Fruit fly (Drosophila melanogaster) whole organism, embryonic: ENCODE results near the gene Pop5.

Source experiments
- BEAF-32 ChIP-seq: fragments of 200-800 bp; sonication (Bioruptor generic); optimal IDR thresholded peaks from 3 replicates; lab custom pipeline; 2017; ENCODE audit warnings: missing biosample characterization, missing genetic modification characterization, mild to moderate bottlenecking, moderate library complexity, missing genetic modification reagents
- CG10321 ChIP-seq: fragments of 200-800 bp; sonication (Bioruptor generic); IDR thresholded peaks from 2 replicates; pipeline ENCODE4 v1.3.6; 2022; ENCODE audit warnings: missing biosample characterization, missing genetic modification characterization
- CG10979 ChIP-seq: fragments of 200-800 bp; sonication (Bioruptor generic); optimal IDR thresholded peaks from 2 replicates; lab custom pipeline; 2018; ENCODE audit warnings: missing biosample characterization, mild to moderate bottlenecking, missing genetic modification characterization, moderate library complexity
- CG11560 ChIP-seq: fragments of 200-800 bp; sonication (Bioruptor generic); IDR thresholded peaks from 3 replicates; pipeline ENCODE4 v1.3.6; 2022; ENCODE audit warnings: missing biosample characterization, missing genetic modification characterization
- CG12071 ChIP-seq: fragments of 200-800 bp; sonication (Bioruptor generic); optimal IDR thresholded peaks from 3 replicates; lab custom pipeline; 2018; ENCODE audit warnings: missing biosample characterization, mild to moderate bottlenecking, missing genetic modification characterization
- CG12744 ChIP-seq: fragments of 200-800 bp; sonication (Bioruptor generic); optimal IDR thresholded peaks from 2 replicates; lab custom pipeline; 2016; ENCODE audit warnings: missing biosample characterization, missing genetic modification characterization
- CG13287 ChIP-seq: fragments of 200-800 bp; sonication (Bioruptor generic); IDR thresholded peaks from 2 replicates; pipeline ENCODE4 v1.3.6; 2022; ENCODE audit warnings: missing biosample characterization, missing genetic modification characterization; ENCODE audit not compliant: partially characterized antibody
- CG13424 ChIP-seq: fragments of 200-800 bp; sonication (Bioruptor generic); optimal IDR thresholded peaks from 2 replicates; lab custom pipeline; 2019; ENCODE audit warnings: missing biosample characterization, mild to moderate bottlenecking, missing genetic modification characterization, moderate library complexity
- CG13775 ChIP-seq: fragments of 200-800 bp; sonication (Bioruptor generic); optimal IDR thresholded peaks from 3 replicates; lab custom pipeline; 2017; ENCODE audit warnings: missing biosample characterization, mild to moderate bottlenecking, missing genetic modification characterization
- CG14667 ChIP-seq: fragments of 200-800 bp; sonication (Bioruptor generic); IDR thresholded peaks from 2 replicates; pipeline ENCODE4 v1.3.6; 2022; ENCODE audit warnings: missing biosample characterization, missing genetic modification characterization
- CG16815 ChIP-seq: fragments of 200-800 bp; sonication (Bioruptor generic); optimal IDR thresholded peaks from 3 replicates; lab custom pipeline; 2017; ENCODE audit warnings: missing biosample characterization, mild to moderate bottlenecking, missing genetic modification characterization
- CG16863 ChIP-seq: fragments of 200-800 bp; sonication (Bioruptor generic); optimal IDR thresholded peaks from 3 replicates; lab custom pipeline; 2016; ENCODE audit warnings: missing biosample characterization, missing genetic modification characterization
- CG17385 ChIP-seq: fragments of 200-800 bp; sonication (Bioruptor generic); optimal IDR thresholded peaks from 3 replicates; lab custom pipeline; 2018; ENCODE audit warnings: missing biosample characterization, mild to moderate bottlenecking, missing genetic modification characterization
- CG17829 ChIP-seq: fragments of 200-800 bp; optimal IDR thresholded peaks from 2 replicates; lab custom pipeline; 2019; ENCODE audit warnings: missing biosample characterization, mild to moderate bottlenecking, missing genetic modification characterization, moderate library complexity
- CG2120 ChIP-seq: fragments of 200-800 bp; sonication (Bioruptor generic); optimal IDR thresholded peaks from 3 replicates; lab custom pipeline; 2016; ENCODE audit warnings: missing biosample characterization, missing genetic modification characterization
- CG30403 ChIP-seq: fragments of 200-800 bp; sonication (Bioruptor generic); optimal IDR thresholded peaks from 3 replicates; lab custom pipeline; 2016; ENCODE audit warnings: missing biosample characterization, missing genetic modification characterization
- CG3995 ChIP-seq: fragments of 200-800 bp; sonication (Bioruptor generic); optimal IDR thresholded peaks from 3 replicates; lab custom pipeline; 2016; ENCODE audit warnings: missing biosample characterization, missing genetic modification characterization
- CG4404 ChIP-seq: fragments of 200-800 bp; sonication (Bioruptor generic); IDR thresholded peaks from 2 replicates; pipeline ENCODE4 v1.3.6; 2022; ENCODE audit warnings: missing biosample characterization, missing genetic modification characterization
- CG4424 ChIP-seq: fragments of 200-800 bp; sonication (Bioruptor generic); optimal IDR thresholded peaks from 3 replicates; lab custom pipeline; 2016; ENCODE audit warnings: missing biosample characterization, missing genetic modification characterization
- CG4854 ChIP-seq: fragments of 200-800 bp; sonication (Bioruptor generic); optimal IDR thresholded peaks from 2 replicates; lab custom pipeline; 2016; ENCODE audit warnings: missing biosample characterization, missing genetic modification characterization, inconsistent platforms
- CG6813 ChIP-seq: fragments of 200-800 bp; sonication (Bioruptor generic); optimal IDR thresholded peaks from 2 replicates; lab custom pipeline; 2017; ENCODE audit warnings: missing biosample characterization, missing genetic modification characterization, mild to moderate bottlenecking, moderate library complexity, missing genetic modification reagents
- CG8944 ChIP-seq: fragments of 200-800 bp; sonication (Bioruptor generic); optimal IDR thresholded peaks from 3 replicates; lab custom pipeline; 2016; ENCODE audit warnings: missing biosample characterization, missing genetic modification characterization
- CG9797 ChIP-seq: fragments of 200-800 bp; sonication (Bioruptor generic); optimal IDR thresholded peaks from 3 replicates; lab custom pipeline; 2018; ENCODE audit warnings: missing biosample characterization, mild to moderate bottlenecking, missing genetic modification characterization
- CG9817 ChIP-seq: fragments of 200-800 bp; sonication (Bioruptor generic); optimal IDR thresholded peaks from 2 replicates; lab custom pipeline; 2018; ENCODE audit warnings: missing biosample characterization, mild to moderate bottlenecking, missing genetic modification characterization, moderate library complexity
- CoRest ChIP-seq: fragments of 200-800 bp; sonication (Bioruptor generic); optimal IDR thresholded peaks from 3 replicates; lab custom pipeline; 2018; ENCODE audit warnings: missing biosample characterization, mild to moderate bottlenecking, missing genetic modification characterization, moderate library complexity
- Dll ChIP-seq: fragments of 200-800 bp; sonication (Bioruptor generic); IDR thresholded peaks from 4 replicates; pipeline ENCODE4 v1.3.6; 2022; ENCODE audit warnings: missing biosample characterization, missing genetic modification characterization; ENCODE audit not compliant: partially characterized antibody
- GATAe ChIP-seq: fragments of 200-800 bp; sonication (Bioruptor generic); conservative IDR thresholded peaks from 2 replicates; pipeline ENCODE4 v1.3.6; 2022; ENCODE audit warnings: missing biosample characterization, missing genetic modification characterization
- HLH54F ChIP-seq: fragments of 200-800 bp; sonication (Bioruptor generic); optimal IDR thresholded peaks from 3 replicates; lab custom pipeline; 2016; ENCODE audit warnings: missing biosample characterization, missing genetic modification characterization
- HmgZ ChIP-seq: fragments of 200-800 bp; sonication (Bioruptor generic); optimal IDR thresholded peaks from 2 replicates; lab custom pipeline; 2018; ENCODE audit warnings: missing biosample characterization, mild to moderate bottlenecking, missing genetic modification characterization
- Lpt ChIP-seq: fragments of >200 bp; optimal IDR thresholded peaks from 2 replicates; lab custom pipeline; 2018; ENCODE audit warnings: missing biosample characterization, missing genetic modification characterization
- Med ChIP-seq: fragments of 200-800 bp; sonication (Bioruptor generic); peaks from one replicate; lab custom pipeline; 2016; ENCODE audit warnings: missing biosample characterization, missing genetic modification characterization, mild to moderate bottlenecking, inconsistent platforms, moderate library complexity
- Nf-YC ChIP-seq: fragments of 200-800 bp; optimal IDR thresholded peaks from 3 replicates; lab custom pipeline; 2019; ENCODE audit warnings: missing biosample characterization, mild to moderate bottlenecking, missing genetic modification characterization, moderate library complexity
- NfI ChIP-seq: fragments of 200-800 bp; sonication (Bioruptor generic); optimal IDR thresholded peaks from 3 replicates; lab custom pipeline; 2018; ENCODE audit warnings: missing biosample characterization, mild to moderate bottlenecking, missing genetic modification characterization, moderate library complexity
- Scr ChIP-seq: fragments of 200-800 bp; sonication (Bioruptor generic); IDR thresholded peaks from 2 replicates; pipeline ENCODE4 v1.3.6; 2022; ENCODE audit warnings: missing biosample characterization, missing genetic modification characterization; ENCODE audit not compliant: partially characterized antibody
- Trl ChIP-seq, 3 experiments: fragments of >200 bp in 2 of 3; fragments of 200-800 bp in 1 of 3; sonication (Bioruptor generic) in 1 of 3; optimal IDR thresholded peaks; 2 replicates in 1 of 3; 3 replicates in 2 of 3; lab custom pipeline; 2016 to 2017; ENCODE audit warnings: missing biosample characterization in 1 of 3, missing genetic modification characterization in 1 of 3
- bbx ChIP-seq: fragments of 200-800 bp; sonication (Bioruptor generic); IDR thresholded peaks from 2 replicates; pipeline ENCODE4 v1.3.6; 2022; ENCODE audit warnings: missing biosample characterization, missing genetic modification characterization; ENCODE audit not compliant: partially characterized antibody
- crol ChIP-seq: fragments of 200-800 bp; sonication (Bioruptor generic); IDR thresholded peaks from 2 replicates; pipeline ENCODE4 v1.3.6; 2022; ENCODE audit warnings: missing biosample characterization, missing genetic modification characterization
- disco-r ChIP-seq: fragments of 200-800 bp; sonication (Bioruptor generic); optimal IDR thresholded peaks from 2 replicates; lab custom pipeline; 2016; ENCODE audit warnings: missing biosample characterization, missing genetic modification characterization
- dm ChIP-seq: fragments of 200-800 bp; sonication (Bioruptor generic); optimal IDR thresholded peaks from 3 replicates; lab custom pipeline; 2016; ENCODE audit warnings: missing biosample characterization, missing genetic modification characterization
- gsb ChIP-seq: fragments of 200-800 bp; sonication (Bioruptor generic); IDR thresholded peaks from 2 replicates; pipeline ENCODE4 v1.3.6; 2022; ENCODE audit warnings: missing biosample characterization, missing genetic modification characterization
- insv ChIP-seq, 2 experiments: fragments of 200-800 bp; sonication (Bioruptor generic); optimal IDR thresholded peaks; 3 replicates each; lab custom pipeline; 2016 to 2018; ENCODE audit warnings: missing biosample characterization in 2 of 2, missing genetic modification characterization in 2 of 2
- ken ChIP-seq: fragments of 200-800 bp; sonication (Bioruptor generic); IDR thresholded peaks from 3 replicates; pipeline ENCODE4 v1.3.6; 2022; ENCODE audit warnings: missing biosample characterization, missing genetic modification characterization
- nmo ChIP-seq: fragments of 200-800 bp; sonication (Bioruptor generic); optimal IDR thresholded peaks from 2 replicates; lab custom pipeline; 2018; ENCODE audit warnings: missing biosample characterization, mild to moderate bottlenecking, missing genetic modification characterization, moderate library complexity
- phol ChIP-seq: fragments of 200-800 bp; sonication (Bioruptor generic); optimal IDR thresholded peaks from 3 replicates; lab custom pipeline; 2018; ENCODE audit warnings: missing biosample characterization, mild to moderate bottlenecking, missing genetic modification characterization, moderate library complexity
- pum ChIP-seq: fragments of 200-800 bp; sonication (Bioruptor generic); optimal IDR thresholded peaks from 2 replicates; lab custom pipeline; 2016; ENCODE audit warnings: missing biosample characterization, missing genetic modification characterization
- stwl ChIP-seq: fragments of 200-800 bp; sonication (Bioruptor generic); optimal IDR thresholded peaks from 3 replicates; lab custom pipeline; 2018; ENCODE audit warnings: missing biosample characterization, mild to moderate bottlenecking, missing genetic modification characterization, moderate library complexity
- tll ChIP-seq, 2 experiments: fragments of 200-800 bp in 1 of 2; fragments of >200 bp in 1 of 2; sonication (Bioruptor generic) in 1 of 2; optimal IDR thresholded peaks; 2 replicates each; lab custom pipeline; 2017 to 2019; ENCODE audit warnings: missing biosample characterization in 2 of 2, missing genetic modification characterization in 2 of 2, mild to moderate bottlenecking in 1 of 2, moderate library complexity in 1 of 2
- zen2 ChIP-seq: fragments of 200-800 bp; sonication (Bioruptor generic); IDR thresholded peaks from 3 replicates; pipeline ENCODE4 v1.3.6; 2022; ENCODE audit warnings: missing biosample characterization, missing genetic modification characterization; ENCODE audit not compliant: partially characterized antibody
- zfh2 ChIP-seq: fragments of 200-800 bp; sonication (Bioruptor generic); optimal IDR thresholded peaks from 2 replicates; lab custom pipeline; 2016; ENCODE audit warnings: missing biosample characterization, missing genetic modification characterization

Gene Pop5

dm6 chr3L:17042297-17042921 is 2.4 kb downstream of the Pop5 start, which contains the start of the genes scaf6 and Papst2 (continued):
- TF ChIP-seq tll (GFP tag; optimal IDR thresholded peaks at IDR 0.05; lab: Kevin White, UChicago) (peak in 1 of 2 experiments; percentile 24), NfI (GFP tag; lab: Kevin White, UChicago) (no peak), HmgZ (tag; lab: Kevin White, UChicago) (peak; percentile 33), CG30403 (peak; percentile 5), CG4404 (GFP tag; lab: Robert Waterston, UW) (no peak), zfh2 (GFP tag; lab: Kevin White, UChicago) (peak; percentile 0), CG17829 (peak; percentile 41), CG14667 (GFP tag; lab: Robert Waterston, UW) (no peak), CG16815 (GFP tag; lab: Kevin White, UChicago) (no peak), CG13287 (GFP tag; lab: Robert Waterston, UW) (peak; percentile 55; the same call in 1 of the 2 replicates), Scr (GFP tag; lab: Robert Waterston, UW) (peak; percentile 58), CG13775 (GFP tag; lab: Kevin White, UChicago) (peak; percentile 19), CG12744 (no peak), gsb (GFP tag; lab: Robert Waterston, UW) (0 out of 2 replicates have a peak, but pooled peaks have one; percentile 20), CG17385 (GFP tag; lab: Kevin White, UChicago) (peak; percentile 97), CG8944 (GFP tag; lab: Kevin White, UChicago) (no peak), stwl (tag; lab: Kevin White, UChicago) (peak; percentile 83), zen2 (no peak), Med (GFP tag; lab: Kevin White, UChicago) (peak; percentile 67), Trl (optimal IDR thresholded peaks at IDR 0.05; lab: Kevin White, UChicago) (peak in 1 of 2 experiments; percentile 38), Trl (GFP tag; optimal IDR thresholded peaks at IDR 0.05; lab: Kevin White, UChicago) (no peak), insv (GFP tag; optimal IDR thresholded peaks at IDR 0.05; lab: Kevin White, UChicago) (peak; percentile 94 to 97), CG12071 (no peak), CG2120 (GFP tag; lab: Kevin White, UChicago) (peak; percentile 20), dm (GFP tag; lab: Kevin White, UChicago) (peak; percentile 75), CoRest (tag; lab: Kevin White, UChicago) (peak; percentile 22), ken (0 out of 3 replicates have a peak, but pooled peaks have one; percentile 13), nmo (GFP tag; lab: Kevin White, UChicago) (peak; percentile 65), Dll (GFP tag; lab: Robert Waterston, UW) (peak; percentile 53; the same call in 2 of the 4 replicates), bbx (GFP tag; lab: Robert Waterston, UW) (peak; percentile 48; the same call in 1 of the 2 replicates), GATAe (GFP tag; lab: Robert Waterston, UW) (0 out of 2 replicates have a peak, but pooled peaks have one; percentile 24), pum (peak; percentile 1), CG13424 (peak; percentile 16), CG4424 (peak; percentile 23), CG3995 (GFP tag; lab: Kevin White, UChicago) (peak; percentile 43)

dm6 chr3L:17035492-17035891 is 9.3 kb downstream of the Pop5 start, which contains the start of gene beg:
TSS of gene beg (plus strand) at chr3L:17035668.
- TF ChIP-seq BEAF-32 (GFP tag; lab: Kevin White, UChicago) (peak; percentile 60), CG6813 (GFP tag; lab: Kevin White, UChicago) (no peak), crol (GFP tag; lab: Robert Waterston, UW) (no peak), Lpt (GFP tag; lab: Kevin White, UChicago) (no peak), CG4854 (no peak), Nf-YC (tag; lab: Kevin White, UChicago) (no peak), HLH54F (no peak), CG10979 (tag; lab: Kevin White, UChicago) (no peak), CG9797 (GFP tag; lab: Kevin White, UChicago) (no peak), disco-r (GFP tag; lab: Kevin White, UChicago) (no peak), CG9817 (tag; lab: Kevin White, UChicago) (no peak), CG10321 (GFP tag; lab: Robert Waterston, UW) (no peak), phol (tag; lab: Kevin White, UChicago) (no peak), zfh2 (GFP tag; lab: Kevin White, UChicago) (no peak), CG11560 (tag; lab: Robert Waterston, UW) (no peak), zen2 (peak; percentile 83; the same call in 2 of the 3 replicates), CG16863 (GFP tag; lab: Kevin White, UChicago) (no peak)
